Worm (Caenorhabditis elegans) whole organism, young adult: Measurements from ENCODE around the gene ptr-25.

Experiments
- T07F8.4 ChIP-seq: sonication (generic microtip); optimal IDR thresholded peaks from 2 replicates; lab custom pipeline; 2016; ENCODE audit warnings: mild to moderate bottlenecking, missing genetic modification characterization, moderate library complexity, missing compliant biosample characterization
- cebp-1 ChIP-seq, 2 experiments: fragments of 200-800 bp in 1 of 2; sonication (Bioruptor generic) in 1 of 2; sonication (generic microtip) in 1 of 2; IDR thresholded peaks in 1 of 2; optimal IDR thresholded peaks in 1 of 2; 2 replicates each; pipeline versions ENCODE4 v1.3.6 to Lab custom; 2017 to 2022; ENCODE audit warnings: missing compliant biosample characterization in 2 of 2, missing genetic modification characterization in 2 of 2, mild to moderate bottlenecking in 1 of 2, missing genetic modification reagents in 1 of 2, moderate library complexity in 1 of 2
- dpl-1 ChIP-seq: fragments of 150-350 bp; optimal IDR thresholded peaks from 2 replicates; lab custom pipeline; 2014; ENCODE audit warnings: missing biosample characterization, missing genetic modification reagents, missing genetic modification characterization
- hlh-26 ChIP-seq: fragments of 200-800 bp; sonication (Bioruptor generic); conservative IDR thresholded peaks from 2 replicates; pipeline ENCODE4 v1.3.6; 2022; ENCODE audit warnings: missing genetic modification reagents, missing genetic modification characterization, missing compliant biosample characterization
- lin-54 ChIP-seq: fragments of 200-800 bp; sonication (Bioruptor generic); optimal IDR thresholded peaks from 2 replicates; lab custom pipeline; 2018; ENCODE audit warnings: mild to moderate bottlenecking, missing genetic modification characterization, missing compliant biosample characterization

DNA sequence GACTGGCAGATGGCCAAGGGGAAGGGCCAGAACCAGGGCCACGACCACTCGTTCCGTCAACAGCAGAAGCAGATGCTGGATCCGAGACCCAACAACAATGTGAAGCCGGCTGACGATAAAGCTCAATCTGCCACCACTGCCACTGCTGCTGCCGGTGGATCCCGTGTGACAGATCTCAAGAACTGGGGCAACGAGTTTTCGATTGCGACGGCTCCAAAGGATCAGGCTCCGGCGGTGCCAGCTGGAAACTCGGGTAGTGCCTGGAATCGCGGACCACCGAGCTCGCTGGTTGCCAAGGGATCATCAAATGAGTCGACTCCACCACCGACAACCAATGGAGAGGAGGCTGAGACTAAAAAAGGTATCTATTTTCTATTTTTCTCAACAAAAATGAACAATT lies 23.5 kb upstream of the ptr-25 start:
- TF ChIP-seq T07F8.4 (tag; lab: Kevin White, UChicago): no peak
- TF ChIP-seq lin-54 (GFP tag; lab: Kevin White, UChicago): no peak
- no peak for TF ChIP-seq dpl-1 (GFP tag; lab: Kevin White, UChicago)
- no peak for TF ChIP-seq hlh-26
- no peak for TF ChIP-seq cebp-1 (GFP tag; IDR thresholded peaks at IDR 0.05; lab: Robert Waterston, UW)
- TF ChIP-seq cebp-1 (tag; optimal IDR thresholded peaks at IDR 0.05; lab: Kevin White, UChicago): no peak
